Fruit fly (Drosophila melanogaster) whole organism, embryonic: ENCODE data around the gene UbcE2H.
A peak's percentile ranks its signal among the peaks of the same experiment; 100 is the strongest.

ENCODE experiments used
- Bdp1 ChIP-seq: fragments of 200-800 bp; sonication (Bioruptor generic); optimal IDR thresholded peaks from 3 replicates; lab custom pipeline; 2016; ENCODE audit warnings: missing biosample characterization, missing genetic modification characterization
- Bgb ChIP-seq: fragments of 200-800 bp; sonication (Bioruptor generic); IDR thresholded peaks from 2 replicates; pipeline ENCODE4 v1.3.6; 2022; ENCODE audit warnings: missing biosample characterization, missing genetic modification characterization; ENCODE audit not compliant: partially characterized antibody
- CG16813 ChIP-seq: fragments of 200-800 bp; sonication (Bioruptor generic); IDR thresholded peaks from 3 replicates; pipeline ENCODE4 v1.3.6; 2022; ENCODE audit warnings: missing biosample characterization, missing genetic modification characterization; ENCODE audit not compliant: partially characterized antibody
- CG4360 ChIP-seq: fragments of 200-800 bp; sonication (Bioruptor generic); IDR thresholded peaks from 2 replicates; pipeline ENCODE4 v1.3.6; 2022; ENCODE audit warnings: missing biosample characterization, missing genetic modification characterization
- CG7963 ChIP-seq: fragments of 200-800 bp; sonication (Bioruptor generic); IDR thresholded peaks from 3 replicates; pipeline ENCODE4 v1.3.6; 2022; ENCODE audit warnings: missing biosample characterization, missing genetic modification characterization; ENCODE audit not compliant: partially characterized antibody
- Dfd ChIP-seq, 2 experiments: fragments of >200 bp; optimal IDR thresholded peaks; 2 replicates each; lab custom pipeline; 2017; ENCODE audit warnings: missing biosample characterization in 2 of 2, missing genetic modification characterization in 2 of 2

dm6 chrX:8092075-8092682 lies 1.7 kb downstream of the UbcE2H start:
- TF ChIP-seq Bdp1 (GFP tag; lab: Kevin White, UChicago) (peak; percentile 78), Dfd (GFP tag; optimal IDR thresholded peaks at IDR 0.05; lab: Kevin White, UChicago) (no peak), CG4360 (GFP tag; lab: Robert Waterston, UW) (peak; percentile 42; the same call in 1 of the 2 replicates), CG16813 (GFP tag; lab: Robert Waterston, UW) (no peak), CG7963 (GFP tag; lab: Robert Waterston, UW) (no peak), Bgb (GFP tag; lab: Robert Waterston, UW) (0 out of 2 replicates have a peak, but pooled peaks have one; percentile 17)
